Worm (Caenorhabditis elegans) whole organism, L4 larva: ENCODE results near the gene F33H1.4.

Experiments used
- dpl-1 ChIP-seq: fragments of 150-350 bp; optimal IDR thresholded peaks from 2 replicates; lab custom pipeline; 2014; ENCODE audit warnings: missing biosample characterization, missing genetic modification reagents, missing genetic modification characterization
- egl-27 ChIP-seq: sonication (generic microtip); optimal IDR thresholded peaks from 3 replicates; lab custom pipeline; 2017; ENCODE audit warnings: missing biosample characterization, missing genetic modification reagents, missing genetic modification characterization
- jun-1 ChIP-seq: fragments of 150-350 bp; optimal IDR thresholded peaks from 2 replicates; lab custom pipeline; 2014; ENCODE audit warnings: missing biosample characterization, missing genetic modification reagents, missing genetic modification characterization
- lin-15B ChIP-seq: fragments of 150-350 bp; sonication (generic microtip); optimal IDR thresholded peaks from 3 replicates; lab custom pipeline; 2014; ENCODE audit warnings: missing biosample characterization, missing genetic modification characterization
- lin-29 ChIP-seq: fragments of 200-800 bp; sonication (Bioruptor generic); IDR thresholded peaks from 2 replicates; pipeline ENCODE4 v1.3.6; 2022; ENCODE audit warnings: missing genetic modification reagents, missing genetic modification characterization, missing compliant biosample characterization
- lin-39 ChIP-seq: fragments of 150-350 bp; optimal IDR thresholded peaks from 2 replicates; lab custom pipeline; 2014; ENCODE audit warnings: missing biosample characterization, missing genetic modification reagents, missing genetic modification characterization
- lsy-2 ChIP-seq, 2 experiments: fragments of 150-350 bp in 1 of 2; sonication (generic microtip) in 1 of 2; optimal IDR thresholded peaks; 2 replicates each; lab custom pipeline; 2014 to 2017; ENCODE audit warnings: missing biosample characterization in 2 of 2, missing genetic modification characterization in 2 of 2
- nhr-10 ChIP-seq: fragments of 150-350 bp; optimal IDR thresholded peaks from 2 replicates; lab custom pipeline; 2014; ENCODE audit warnings: missing biosample characterization, missing genetic modification characterization
- nhr-102 ChIP-seq: sonication (generic microtip); optimal IDR thresholded peaks from 2 replicates; lab custom pipeline; 2016; ENCODE audit warnings: mild to moderate bottlenecking, missing genetic modification characterization, moderate library complexity, missing compliant biosample characterization
- nhr-11 ChIP-seq: fragments of 150-350 bp; optimal IDR thresholded peaks from 2 replicates; lab custom pipeline; 2014; ENCODE audit warnings: missing biosample characterization, missing genetic modification characterization
- nhr-237 ChIP-seq: sonication (generic microtip); optimal IDR thresholded peaks from 2 replicates; lab custom pipeline; 2017; ENCODE audit warnings: missing biosample characterization, missing genetic modification characterization
- nhr-6 ChIP-seq: fragments of 150-350 bp; optimal IDR thresholded peaks from 2 replicates; lab custom pipeline; 2014; ENCODE audit warnings: missing biosample characterization, missing genetic modification characterization
- nhr-76 ChIP-seq: fragments of 150-350 bp; optimal IDR thresholded peaks from 2 replicates; lab custom pipeline; 2014; ENCODE audit warnings: missing biosample characterization, missing genetic modification characterization
- unc-62 ChIP-seq, 3 experiments: fragments of 150-350 bp in 1 of 3; sonication (generic microtip); optimal IDR thresholded peaks in 2 of 3; peaks in 1 of 3; 1 replicate in 1 of 3; 2 replicates in 2 of 3; lab custom pipeline; 2014 to 2017; ENCODE audit warnings: missing biosample characterization in 3 of 3, missing genetic modification characterization in 3 of 3, missing genetic modification reagents in 3 of 3, missing genotype in 1 of 3

- TF ChIP-seq nhr-76 (tag; lab: Kevin White, UChicago) (no peak), lin-15B (no peak), nhr-237 (no peak), nhr-11 (tag; lab: Kevin White, UChicago) (no peak), dpl-1 (GFP tag; lab: Kevin White, UChicago) (no peak), nhr-6 (tag; lab: Kevin White, UChicago) (no peak), egl-27 (no peak), lin-39 (no peak), nhr-10 (tag; lab: Kevin White, UChicago) (no peak), lin-29 (no peak), jun-1 (tag; lab: Kevin White, UChicago) (no peak), lsy-2 (tag; optimal IDR thresholded peaks at IDR 0.05; lab: Kevin White, UChicago) (no peak), unc-62 (GFP tag; optimal IDR thresholded peaks at IDR 0.05 in 1 of 2; lab: Kevin White, UChicago) (no peak), unc-62 (tag; optimal IDR thresholded peaks at IDR 0.05; lab: Kevin White, UChicago) (no peak), nhr-102 (tag; lab: Kevin White, UChicago) (no peak)
Measured at ce11 chrII:10220631-10221030, 46.2 kb downstream of the F33H1.4 start.
